Worm (Caenorhabditis elegans): Measurements from ENCODE around the gene F18C5.10.

The F18C5.10 gene

ce11 chrII:6588605-6589292 lies 27.5 kb upstream of the F18C5.10 start, which contains the start of gene icd-1:
TSS of gene icd-1 (minus strand) at chrII:6588655.
- TF ChIP-seq ceh-82 (tag; optimal IDR thresholded peaks at IDR 0.05) (peak; percentile 62), nhr-129 (tag; optimal IDR thresholded peaks at IDR 0.05) (peak; percentile 96), nhr-10 (tag; optimal IDR thresholded peaks at IDR 0.05) (peak; percentile 73), nhr-23 (tag; optimal IDR thresholded peaks at IDR 0.05) (no peak), egl-27 (tag; optimal IDR thresholded peaks at IDR 0.05) (peak; percentile 94), C34F6.9 (tag; optimal IDR thresholded peaks at IDR 0.05) (peak; percentile 97), dmd-4 (tag; optimal IDR thresholded peaks at IDR 0.05) (no peak), elt-1 (tag; optimal IDR thresholded peaks at IDR 0.05) (no peak), aly-2 (tag; optimal IDR thresholded peaks at IDR 0.05) (no peak), alr-1 (tag; optimal IDR thresholded peaks at IDR 0.05) (no peak), blmp-1 (tag; optimal IDR thresholded peaks at IDR 0.05; ENCODE audit: insufficient read depth) (peak; percentile 81), unc-62 (GFP tag; optimal IDR thresholded peaks at IDR 0.05) (peak; percentile 93), nhr-12 (tag; optimal IDR thresholded peaks at IDR 0.05) (peak; percentile 50), lin-11 (tag; optimal IDR thresholded peaks at IDR 0.05) (peak; percentile 74), nhr-21 (tag; optimal IDR thresholded peaks at IDR 0.05) (peak; percentile 96), ZK546.5 (tag; optimal IDR thresholded peaks at IDR 0.05) (peak; percentile 76), fos-1 (tag; optimal IDR thresholded peaks at IDR 0.05) (peak; percentile 97), mbf-1 (tag; optimal IDR thresholded peaks at IDR 0.05) (no peak), ztf-4 (tag; optimal IDR thresholded peaks at IDR 0.05) (peak; percentile 94), lin-13 (GFP tag; optimal IDR thresholded peaks at IDR 0.05) (peak; percentile 93), lsy-2 (tag; optimal IDR thresholded peaks at IDR 0.05) (peak; percentile 88 to 96), unc-55 (GFP tag; optimal IDR thresholded peaks at IDR 0.05) (peak; percentile 98), mab-5 (tag; optimal IDR thresholded peaks at IDR 0.05) (peak; percentile 93), unc-39 (tag; optimal IDR thresholded peaks at IDR 0.05) (no peak), Y55F3AM.14 (GFP tag; optimal IDR thresholded peaks at IDR 0.05) (peak; percentile 78), F13H6.1 (tag; optimal IDR thresholded peaks at IDR 0.05) (peak; percentile 97), sem-4 (tag; optimal IDR thresholded peaks at IDR 0.05) (peak; percentile 98), ztf-11 (tag; optimal IDR thresholded peaks at IDR 0.05) (peak; percentile 58), gmeb-1 (tag; optimal IDR thresholded peaks at IDR 0.05) (peak; percentile 87), ceh-16 (tag; optimal IDR thresholded peaks at IDR 0.05) (peak; percentile 83), snpc-4 (tag; optimal IDR thresholded peaks at IDR 0.05) (peak; percentile 74), sma-3 (GFP tag; optimal IDR thresholded peaks at IDR 0.05) (peak; percentile 97), elt-3 (tag; optimal IDR thresholded peaks at IDR 0.05) (no peak), ztf-1 (GFP tag; conservative IDR thresholded peaks at IDR 0.05) (no peak), mdl-1 (tag; optimal IDR thresholded peaks at IDR 0.05) (peak; percentile 76 to 82), sma-9 (GFP tag; optimal IDR thresholded peaks at IDR 0.05) (peak; percentile 96), sma-9 (tag; optimal IDR thresholded peaks at IDR 0.05) (no peak), peb-1 (tag; optimal IDR thresholded peaks at IDR 0.05) (no peak), R02D3.7 (tag; optimal IDR thresholded peaks at IDR 0.05) (peak; percentile 38), nhr-6 (tag; optimal IDR thresholded peaks at IDR 0.05) (peak; percentile 98), ama-1 (optimal IDR thresholded peaks at IDR 0.05) (peak; percentile 24), zag-1 (tag; optimal IDR thresholded peaks at IDR 0.05) (peak; percentile 91), skn-1 (tag; optimal IDR thresholded peaks at IDR 0.05) (peak; percentile 67), nhr-237 (tag; optimal IDR thresholded peaks at IDR 0.05) (peak; percentile 48), crh-2 (tag; optimal IDR thresholded peaks at IDR 0.05) (peak; percentile 97), nhr-25 (tag; optimal IDR thresholded peaks at IDR 0.05) (peak; percentile 98), nhr-77 (tag; optimal IDR thresholded peaks at IDR 0.05) (no peak), lin-39 (tag; optimal IDR thresholded peaks at IDR 0.05) (peak; percentile 68), nhr-11 (tag; optimal IDR thresholded peaks at IDR 0.05) (peak; percentile 57)

All from whole organism, L2 larva.